Worm (Caenorhabditis elegans): ENCODE results near the gene F53C11.4.

Gene F53C11.4

DNA sequence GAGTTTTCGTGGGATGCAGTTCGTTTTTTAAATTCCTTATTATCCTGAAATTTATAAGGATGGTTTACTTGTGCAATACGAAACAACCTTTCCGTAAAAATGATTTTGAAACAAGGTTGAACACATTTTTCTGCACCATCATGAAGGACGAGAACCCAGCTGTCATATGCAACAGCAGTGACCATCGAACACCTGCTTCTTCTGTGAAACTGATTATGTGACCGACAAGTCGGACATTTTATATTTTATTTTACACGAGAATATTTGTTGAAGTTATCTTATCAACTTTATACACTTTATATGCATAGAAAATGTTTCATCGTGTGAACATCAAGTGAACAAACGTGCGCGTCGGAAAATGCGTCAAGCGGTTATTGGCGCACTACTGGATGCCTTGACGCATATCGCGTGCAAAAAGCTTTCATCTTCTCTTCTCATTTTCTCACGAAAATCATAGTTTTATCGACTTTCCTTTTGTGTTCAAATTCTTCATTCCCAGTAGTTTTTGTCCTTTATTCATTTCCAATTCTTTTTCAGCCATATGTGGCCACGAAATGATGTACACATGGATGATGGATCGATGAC lies 31.8 kb upstream of the F53C11.4 start, which contains the start of gene sel-10 (continued):
- TF ChIP-seq lin-35 (GFP tag; optimal IDR thresholded peaks at IDR 0.05) (peak in 1 of 3 experiments; percentile 79), athp-1 (tag; optimal IDR thresholded peaks at IDR 0.05) (no peak), Y53F4B.3 (GFP tag; IDR thresholded peaks at IDR 0.05) (no peak), Y53G8AR.9 (GFP tag; conservative IDR thresholded peaks at IDR 0.05) (no peak), lag-1 (GFP tag; IDR thresholded peaks at IDR 0.05) (no peak), bed-2 (GFP tag; IDR thresholded peaks at IDR 0.05) (no peak), B0336.3 (GFP tag; IDR thresholded peaks at IDR 0.05) (no peak), nfyb-1 (GFP tag; IDR thresholded peaks at IDR 0.05) (no peak; the same call in none of the 2 replicates), F33H1.4 (GFP tag; IDR thresholded peaks at IDR 0.05) (no peak; the same call in 1 of the 2 replicates), tbp1 (GFP tag; optimal IDR thresholded peaks at IDR 0.05) (no peak), rcor-1 (GFP tag; IDR thresholded peaks at IDR 0.05) (peak; percentile 31; the same call in 1 of the 2 replicates), T07F8.4 (tag; optimal IDR thresholded peaks at IDR 0.05) (no peak), lin-26 (GFP tag; IDR thresholded peaks at IDR 0.05) (no peak), lsl-1 (GFP tag; optimal IDR thresholded peaks at IDR 0.05) (peak; percentile 43), F57C9.4 (tag; optimal IDR thresholded peaks at IDR 0.05) (no peak), efl-1 (GFP tag; optimal IDR thresholded peaks at IDR 0.05) (peak; percentile 15), attf-6 (GFP tag; IDR thresholded peaks at IDR 0.05) (no peak), rec-8 (tag; optimal IDR thresholded peaks at IDR 0.05) (no peak), madf-6 (GFP tag; IDR thresholded peaks at IDR 0.05) (peak; percentile 71; the same call in 1 of the 2 replicates), madf-8 (GFP tag; conservative IDR thresholded peaks at IDR 0.05) (0 out of 2 replicates have a peak, but pooled peaks have one; percentile 13), nfya-1 (tag; optimal IDR thresholded peaks at IDR 0.05; ENCODE audit: borderline replicate concordance, insufficient read depth) (no peak), attf-5 (GFP tag; optimal IDR thresholded peaks at IDR 0.05) (peak; percentile 35), Y67H2A.10 (GFP tag; conservative IDR thresholded peaks at IDR 0.05) (no peak), zfh-2 (GFP tag; conservative IDR thresholded peaks at IDR 0.05) (no peak), madf-3 (GFP tag; IDR thresholded peaks at IDR 0.05) (no peak)

DNA sequence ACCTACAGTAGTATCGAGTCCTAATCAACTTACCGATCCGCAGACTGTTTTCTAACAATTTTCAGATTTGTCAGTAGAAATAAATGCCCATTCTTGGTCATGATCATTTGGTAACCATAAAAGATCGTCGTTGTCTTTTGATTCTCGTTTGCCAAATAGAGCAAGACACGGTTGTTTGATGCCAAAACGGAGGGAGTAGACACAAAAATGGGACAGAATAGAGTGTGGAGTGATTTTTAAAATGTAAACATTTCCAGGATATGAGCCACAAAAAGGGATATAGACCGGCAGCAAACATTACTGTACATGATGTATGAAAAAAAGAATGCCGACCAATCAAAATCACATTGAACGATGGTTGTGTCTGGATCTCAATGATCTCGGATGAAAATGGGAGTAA lies 29.7 kb upstream of the F53C11.4 start, which contains the start of gene F55B12.2:
F55B12.2 (minus strand) TSS at position 101 of the 400 bp plus-strand sequence.
- TF ChIP-seq Y56A3A.18 (GFP tag; IDR thresholded peaks at IDR 0.05) (no peak), hmg-20 (GFP tag; IDR thresholded peaks at IDR 0.05) (no peak), hrde-1 (tag; optimal IDR thresholded peaks at IDR 0.05; ENCODE audit: borderline replicate concordance) (no peak), snpc-1.3 (tag; optimal IDR thresholded peaks at IDR 0.05; ENCODE audit: insufficient read depth) (no peak), dox-1 (GFP tag; IDR thresholded peaks at IDR 0.05) (no peak), mxl-1 (tag; optimal IDR thresholded peaks at IDR 0.05) (no peak), snpc-3.4 (tag; optimal IDR thresholded peaks at IDR 0.05) (no peak), cebp-1 (GFP tag; IDR thresholded peaks at IDR 0.05) (no peak), cebp-1 (tag; optimal IDR thresholded peaks at IDR 0.05) (no peak), ekl-4 (GFP tag; IDR thresholded peaks at IDR 0.05) (no peak), dpl-1 (GFP tag; optimal IDR thresholded peaks at IDR 0.05) (no peak), K12H6.12 (tag; optimal IDR thresholded peaks at IDR 0.05) (no peak), F57C9.4 (tag; optimal IDR thresholded peaks at IDR 0.05) (no peak), ZK185.1 (tag; optimal IDR thresholded peaks at IDR 0.05; ENCODE audit: poor library complexity, severe bottlenecking) (no peak), B0336.3 (GFP tag; IDR thresholded peaks at IDR 0.05) (no peak), C06A6.2 (GFP tag; conservative IDR thresholded peaks at IDR 0.05) (no peak), lin-40 (tag; optimal IDR thresholded peaks at IDR 0.05) (no peak), lsy-27 (tag; optimal IDR thresholded peaks at IDR 0.05; ENCODE audit: borderline replicate concordance, insufficient read depth) (no peak), B0019.2 (GFP tag; conservative IDR thresholded peaks at IDR 0.05) (no peak), nhr-120 (GFP tag; IDR thresholded peaks at IDR 0.05) (no peak)

All from whole organism, young adult.